Fruit fly (Drosophila melanogaster) whole organism, embryonic: ENCODE measurements around the gene CG8206.

Experiments
- ATbp ChIP-seq: fragments of 200-800 bp; sonication (Bioruptor generic); optimal IDR thresholded peaks from 2 replicates; lab custom pipeline; 2017; ENCODE audit warnings: missing biosample characterization, mild to moderate bottlenecking, missing genetic modification characterization, missing genetic modification reagents
- Antp ChIP-seq: fragments of 200-800 bp; sonication (Bioruptor generic); optimal IDR thresholded peaks from 3 replicates; lab custom pipeline; 2016; ENCODE audit warnings: missing biosample characterization, missing genetic modification characterization
- BEAF-32 ChIP-seq: fragments of 200-800 bp; sonication (Bioruptor generic); optimal IDR thresholded peaks from 3 replicates; lab custom pipeline; 2017; ENCODE audit warnings: missing biosample characterization, missing genetic modification characterization, mild to moderate bottlenecking, moderate library complexity, missing genetic modification reagents
- BtbVII ChIP-seq: fragments of 200-800 bp; sonication (Bioruptor generic); optimal IDR thresholded peaks from 3 replicates; lab custom pipeline; 2017; ENCODE audit warnings: missing biosample characterization, mild to moderate bottlenecking, missing genetic modification characterization
- CG10543 ChIP-seq: fragments of 200-800 bp; sonication (Bioruptor generic); optimal IDR thresholded peaks from 3 replicates; lab custom pipeline; 2017; ENCODE audit warnings: missing biosample characterization, mild to moderate bottlenecking, missing genetic modification characterization, moderate library complexity
- CG11696 ChIP-seq: fragments of 200-800 bp; sonication (Bioruptor generic); IDR thresholded peaks from 2 replicates; pipeline ENCODE4 v1.3.6; 2022; ENCODE audit warnings: missing biosample characterization, missing genetic modification characterization
- CG12299 ChIP-seq: fragments of 200-800 bp; sonication (Bioruptor generic); optimal IDR thresholded peaks from 2 replicates; lab custom pipeline; 2018; ENCODE audit warnings: missing biosample characterization, mild to moderate bottlenecking, missing genetic modification characterization
- CG13775 ChIP-seq: fragments of 200-800 bp; sonication (Bioruptor generic); optimal IDR thresholded peaks from 3 replicates; lab custom pipeline; 2017; ENCODE audit warnings: missing biosample characterization, mild to moderate bottlenecking, missing genetic modification characterization
- CG14014 ChIP-seq: fragments of 200-800 bp; sonication (Bioruptor generic); IDR thresholded peaks from 2 replicates; pipeline ENCODE4 v1.3.6; 2022; ENCODE audit warnings: missing biosample characterization, missing genetic modification characterization
- CG15479 ChIP-seq: fragments of 200-800 bp; sonication (Bioruptor generic); optimal IDR thresholded peaks from 3 replicates; lab custom pipeline; 2019; ENCODE audit warnings: missing biosample characterization, mild to moderate bottlenecking, missing genetic modification characterization, moderate library complexity
- CG16779 ChIP-seq: fragments of 200-800 bp; sonication (Bioruptor generic); IDR thresholded peaks from 2 replicates; pipeline ENCODE4 v1.3.6; 2022; ENCODE audit warnings: missing biosample characterization, missing genetic modification characterization
- CG18599 ChIP-seq: fragments of 200-800 bp; sonication (Bioruptor generic); optimal IDR thresholded peaks from 3 replicates; lab custom pipeline; 2017; ENCODE audit warnings: missing biosample characterization, missing genetic modification characterization, mild to moderate bottlenecking, moderate library complexity, missing genetic modification reagents
- CG2199 ChIP-seq: fragments of 200-800 bp; sonication (Bioruptor generic); IDR thresholded peaks from 3 replicates; pipeline ENCODE4 v1.3.6; 2022; ENCODE audit warnings: missing biosample characterization, missing genetic modification characterization
- CG31441 ChIP-seq: fragments of 200-800 bp; sonication (Bioruptor generic); IDR thresholded peaks from 2 replicates; pipeline ENCODE4 v1.3.6; 2022; ENCODE audit warnings: missing biosample characterization, missing genetic modification characterization
- CG3163 ChIP-seq: fragments of 200-800 bp; sonication (Bioruptor generic); optimal IDR thresholded peaks from 3 replicates; lab custom pipeline; 2016; ENCODE audit warnings: missing biosample characterization, missing genetic modification characterization
- CG4360 ChIP-seq: fragments of 200-800 bp; sonication (Bioruptor generic); IDR thresholded peaks from 2 replicates; pipeline ENCODE4 v1.3.6; 2022; ENCODE audit warnings: missing biosample characterization, missing genetic modification characterization
- CG43689 ChIP-seq: fragments of 200-800 bp; sonication (Bioruptor generic); IDR thresholded peaks from 2 replicates; pipeline ENCODE4 v1.3.6; 2022; ENCODE audit warnings: missing biosample characterization, missing genetic modification characterization
- CG5245 ChIP-seq: fragments of 200-800 bp; sonication (Bioruptor generic); optimal IDR thresholded peaks from 3 replicates; lab custom pipeline; 2016; ENCODE audit warnings: missing biosample characterization, missing genetic modification characterization
- CG6791 ChIP-seq: fragments of 200-800 bp; sonication (Bioruptor generic); IDR thresholded peaks from 3 replicates; pipeline ENCODE4 v1.3.6; 2022; ENCODE audit warnings: missing biosample characterization, missing genetic modification characterization; ENCODE audit not compliant: partially characterized antibody
- CG6813 ChIP-seq: fragments of 200-800 bp; sonication (Bioruptor generic); optimal IDR thresholded peaks from 2 replicates; lab custom pipeline; 2017; ENCODE audit warnings: missing biosample characterization, missing genetic modification characterization, mild to moderate bottlenecking, moderate library complexity, missing genetic modification reagents
- CG7987 ChIP-seq: fragments of 200-800 bp; sonication (Bioruptor generic); optimal IDR thresholded peaks from 2 replicates; lab custom pipeline; 2018; ENCODE audit warnings: missing biosample characterization, mild to moderate bottlenecking, missing genetic modification characterization, moderate library complexity
- CG9876 ChIP-seq: fragments of 200-800 bp; sonication (Bioruptor generic); optimal IDR thresholded peaks from 2 replicates; lab custom pipeline; 2016; ENCODE audit warnings: missing biosample characterization, missing genetic modification characterization
- Camta ChIP-seq: fragments of 200-800 bp; sonication (Bioruptor generic); optimal IDR thresholded peaks from 2 replicates; lab custom pipeline; 2016; ENCODE audit warnings: missing biosample characterization, missing genetic modification characterization
- D19A ChIP-seq: fragments of 200-800 bp; optimal IDR thresholded peaks from 3 replicates; lab custom pipeline; 2019; ENCODE audit warnings: missing biosample characterization, mild to moderate bottlenecking, missing genetic modification characterization, moderate library complexity
- Drgx ChIP-seq: fragments of 200-800 bp; sonication (Bioruptor generic); IDR thresholded peaks from 2 replicates; pipeline ENCODE4 v1.3.6; 2022; ENCODE audit warnings: missing biosample characterization, missing genetic modification characterization
- ERR ChIP-seq: fragments of 200-800 bp; sonication (Bioruptor generic); optimal IDR thresholded peaks from 2 replicates; lab custom pipeline; 2016; ENCODE audit warnings: missing biosample characterization, missing genetic modification characterization
- Ets97D ChIP-seq: fragments of 200-800 bp; sonication (Bioruptor generic); optimal IDR thresholded peaks from 3 replicates; lab custom pipeline; 2016; ENCODE audit warnings: missing biosample characterization, missing genetic modification characterization
- Lhr ChIP-seq: fragments of 200-800 bp; sonication (Bioruptor generic); optimal IDR thresholded peaks from 3 replicates; lab custom pipeline; 2017; ENCODE audit warnings: mild to moderate bottlenecking, missing biosample characterization, missing genetic modification reagents, missing genetic modification characterization
- Max ChIP-seq: fragments of 200-800 bp; sonication (Bioruptor generic); optimal IDR thresholded peaks from 2 replicates; lab custom pipeline; 2016; ENCODE audit warnings: missing biosample characterization, mild to moderate bottlenecking, missing genetic modification characterization
- NC2β ChIP-seq: fragments of 200-800 bp; sonication (Bioruptor generic); optimal IDR thresholded peaks from 2 replicates; lab custom pipeline; 2016; ENCODE audit warnings: missing biosample characterization, missing genetic modification characterization
- Nf-YA ChIP-seq: fragments of 200-800 bp; sonication (Bioruptor generic); IDR thresholded peaks from 2 replicates; pipeline ENCODE4 v1.3.6; 2022; ENCODE audit warnings: missing biosample characterization, missing genetic modification characterization
- Oli ChIP-seq: fragments of 200-800 bp; sonication (Bioruptor generic); optimal IDR thresholded peaks from 2 replicates; lab custom pipeline; 2018; ENCODE audit warnings: missing biosample characterization, mild to moderate bottlenecking, missing genetic modification characterization, moderate library complexity
- Opbp ChIP-seq: fragments of 200-800 bp; sonication (Bioruptor generic); IDR thresholded peaks from 3 replicates; pipeline ENCODE4 v1.3.6; 2022; ENCODE audit warnings: missing biosample characterization, missing genetic modification characterization; ENCODE audit not compliant: partially characterized antibody
- Poxn ChIP-seq: fragments of 200-800 bp; sonication (Bioruptor generic); IDR thresholded peaks from 2 replicates; pipeline ENCODE4 v1.3.6; 2022; ENCODE audit warnings: missing biosample characterization, missing genetic modification characterization
- aop ChIP-seq: fragments of 200-800 bp; sonication (Bioruptor generic); IDR thresholded peaks from 2 replicates; pipeline ENCODE4 v1.3.6; 2022; ENCODE audit warnings: missing biosample characterization, missing genetic modification characterization
- bab2 ChIP-seq: fragments of 200-800 bp; sonication (Bioruptor generic); optimal IDR thresholded peaks from 2 replicates; lab custom pipeline; 2016; ENCODE audit warnings: missing biosample characterization, missing genetic modification characterization
- bbx ChIP-seq: fragments of 200-800 bp; sonication (Bioruptor generic); IDR thresholded peaks from 2 replicates; pipeline ENCODE4 v1.3.6; 2022; ENCODE audit warnings: missing biosample characterization, missing genetic modification characterization; ENCODE audit not compliant: partially characterized antibody
- chn ChIP-seq: fragments of 200-800 bp; sonication (Bioruptor generic); optimal IDR thresholded peaks from 2 replicates; lab custom pipeline; 2016; ENCODE audit warnings: missing biosample characterization, missing genetic modification characterization
- dm ChIP-seq: fragments of 200-800 bp; sonication (Bioruptor generic); optimal IDR thresholded peaks from 3 replicates; lab custom pipeline; 2016; ENCODE audit warnings: missing biosample characterization, missing genetic modification characterization
- gfzf ChIP-seq: fragments of 200-800 bp; sonication (Bioruptor generic); optimal IDR thresholded peaks from 2 replicates; lab custom pipeline; 2016; ENCODE audit warnings: missing biosample characterization, mild to moderate bottlenecking, missing genetic modification characterization, moderate library complexity
- inv ChIP-seq: fragments of 200-800 bp; sonication (Bioruptor generic); IDR thresholded peaks from 2 replicates; pipeline ENCODE4 v1.3.6; 2022; ENCODE audit warnings: missing biosample characterization, missing genetic modification characterization; ENCODE audit not compliant: partially characterized antibody
- onecut ChIP-seq: fragments of 200-800 bp; sonication (Bioruptor generic); IDR thresholded peaks from 2 replicates; pipeline ENCODE4 v1.3.6; 2022; ENCODE audit warnings: missing biosample characterization, missing genetic modification characterization
- otp ChIP-seq: fragments of 200-800 bp; sonication (Bioruptor generic); IDR thresholded peaks from 3 replicates; pipeline ENCODE4, ENCODE4 v1.3.6; 2022; ENCODE audit warnings: missing biosample characterization, missing genetic modification characterization
- pfk ChIP-seq: fragments of 200-800 bp; sonication (Bioruptor generic); optimal IDR thresholded peaks from 2 replicates; lab custom pipeline; 2018; ENCODE audit warnings: missing biosample characterization, mild to moderate bottlenecking, missing genetic modification characterization, moderate library complexity
- ranshi ChIP-seq: fragments of 200-800 bp; sonication (Bioruptor generic); IDR thresholded peaks from 2 replicates; pipeline ENCODE4 v1.3.6; 2022; ENCODE audit warnings: missing biosample characterization, missing genetic modification characterization
- sens-2 ChIP-seq: fragments of 200-800 bp; sonication (Bioruptor generic); IDR thresholded peaks from 2 replicates; pipeline ENCODE4 v1.3.6; 2022; ENCODE audit warnings: missing biosample characterization, missing genetic modification characterization
- unpg ChIP-seq: fragments of 200-800 bp; sonication (Bioruptor generic); optimal IDR thresholded peaks from 3 replicates; lab custom pipeline; 2018; ENCODE audit warnings: missing biosample characterization, mild to moderate bottlenecking, missing genetic modification characterization, moderate library complexity
- wdn ChIP-seq: fragments of 200-800 bp; sonication (Bioruptor generic); IDR thresholded peaks from 2 replicates; pipeline ENCODE4 v1.3.6; 2022; ENCODE audit warnings: missing biosample characterization, missing genetic modification characterization

The CG8206 gene

dm6 chrX:15788235-15789187 lies 49.5 kb downstream of the CG8206 start, which contains the start of gene Rhp (continued):
- TF ChIP-seq CG18599 (GFP tag; lab: Kevin White, UChicago) (no peak), chn (GFP tag; lab: Kevin White, UChicago) (no peak), bbx (GFP tag; lab: Robert Waterston, UW) (peak; percentile 50; the same call in 1 of the 2 replicates), CG6813 (GFP tag; lab: Kevin White, UChicago) (peak; percentile 75), CG9876 (GFP tag; lab: Kevin White, UChicago) (no peak), CG12299 (tag; lab: Kevin White, UChicago) (peak; percentile 65), ERR (GFP tag; lab: Kevin White, UChicago) (no peak), Poxn (GFP tag; lab: Robert Waterston, UW) (no peak), Drgx (GFP tag; lab: Robert Waterston, UW) (peak; percentile 6; the same call in 1 of the 2 replicates), Max (GFP tag; lab: Kevin White, UChicago) (peak; percentile 18), CG7987 (GFP tag; lab: Kevin White, UChicago) (peak; percentile 62), Camta (no peak), Lhr (peak; percentile 24), gfzf (peak; percentile 71), ranshi (no peak), sens-2 (GFP tag; lab: Robert Waterston, UW) (no peak), CG11696 (GFP tag; lab: Robert Waterston, UW) (no peak), Antp (no peak), dm (GFP tag; lab: Kevin White, UChicago) (no peak), CG2199 (GFP tag; lab: Robert Waterston, UW) (peak; percentile 68; the same call in 1 of the 3 replicates), BtbVII (GFP tag; lab: Kevin White, UChicago) (peak; percentile 68), CG15479 (GFP tag; lab: Kevin White, UChicago) (no peak), onecut (GFP tag; lab: Robert Waterston, UW) (peak; percentile 49), CG3163 (GFP tag; lab: Kevin White, UChicago) (no peak), aop (no peak), Ets97D (no peak), NC2β (no peak), D19A (tag; lab: Kevin White, UChicago) (peak; percentile 47), ATbp (GFP tag; lab: Kevin White, UChicago) (peak; percentile 77), CG5245 (GFP tag; lab: Kevin White, UChicago) (no peak), wdn (GFP tag; lab: Robert Waterston, UW) (no peak), otp (GFP tag; lab: Robert Waterston, UW) (no peak), CG31441 (GFP tag; lab: Robert Waterston, UW) (no peak), CG13775 (GFP tag; lab: Kevin White, UChicago) (no peak), CG4360 (GFP tag; lab: Robert Waterston, UW) (no peak), unpg (GFP tag; lab: Kevin White, UChicago) (peak; percentile 51), CG43689 (GFP tag; lab: Robert Waterston, UW) (no peak), bab2 (GFP tag; lab: Kevin White, UChicago) (no peak), CG10543 (GFP tag; lab: Kevin White, UChicago) (peak; percentile 56), Opbp (GFP tag; lab: Robert Waterston, UW) (0 out of 3 replicates have a peak, but pooled peaks have one; percentile 14), CG6791 (GFP tag; lab: Robert Waterston, UW) (peak; percentile 15; the same call in 1 of the 3 replicates), inv (GFP tag; lab: Robert Waterston, UW) (no peak), CG16779 (GFP tag; lab: Robert Waterston, UW) (no peak), Nf-YA (no peak), pfk (GFP tag; lab: Kevin White, UChicago) (peak; percentile 23), BEAF-32 (GFP tag; lab: Kevin White, UChicago) (peak; percentile 11), Oli (peak; percentile 16), CG14014 (GFP tag; lab: Robert Waterston, UW) (peak; percentile 63; the same call in 1 of the 2 replicates)
